Fruit fly (Drosophila melanogaster): ENCODE data around the gene CG4592.

Gene CG4592

dm6 chr2L:9947738-9948519 is 26.5 kb downstream of the CG4592 start (continued):
- TF ChIP-seq CG9437 (GFP tag; optimal IDR thresholded peaks at IDR 0.05): peak; percentile 67
- TF ChIP-seq TFAM (GFP tag; optimal IDR thresholded peaks at IDR 0.05): no peak
- no peak for TF ChIP-seq tup (GFP tag; optimal IDR thresholded peaks at IDR 0.05)
- TF ChIP-seq hb (GFP tag; IDR thresholded peaks at IDR 0.05; ENCODE audit: partially characterized antibody): no peak
- TF ChIP-seq Fer3 (tag; optimal IDR thresholded peaks at IDR 0.05): no peak
- TF ChIP-seq otp (GFP tag; IDR thresholded peaks at IDR 0.05): no peak
- no peak for TF ChIP-seq Nf-YA (GFP tag; IDR thresholded peaks at IDR 0.05)
- TF ChIP-seq CG16815 (GFP tag; optimal IDR thresholded peaks at IDR 0.05): no peak
- TF ChIP-seq hbn (GFP tag; IDR thresholded peaks at IDR 0.05; ENCODE audit: partially characterized antibody): no peak
- no peak for TF ChIP-seq Elba2 (GFP tag; optimal IDR thresholded peaks at IDR 0.05)
- TF ChIP-seq CG16813 (GFP tag; IDR thresholded peaks at IDR 0.05; ENCODE audit: partially characterized antibody): no peak
- TF ChIP-seq vfl (GFP tag; optimal IDR thresholded peaks at IDR 0.05): no peak
- no peak for TF ChIP-seq ken (GFP tag; IDR thresholded peaks at IDR 0.05)
- 0 out of 2 replicates have a peak, but pooled peaks have one; percentile 13 for TF ChIP-seq Rfx (GFP tag; IDR thresholded peaks at IDR 0.05)
- no peak for TF ChIP-seq Mad (GFP tag; optimal IDR thresholded peaks at IDR 0.05)
- no peak for TF ChIP-seq ham (GFP tag; IDR thresholded peaks at IDR 0.05)
- TF ChIP-seq dpn (GFP tag; optimal IDR thresholded peaks at IDR 0.05): no peak
- no peak for TF ChIP-seq Dbx (GFP tag; IDR thresholded peaks at IDR 0.05)
- TF ChIP-seq Doc2 (GFP tag; IDR thresholded peaks at IDR 0.05): no peak
- TF ChIP-seq CG14860 (GFP tag; IDR thresholded peaks at IDR 0.05; ENCODE audit: partially characterized antibody): no peak
- TF ChIP-seq Poxn (GFP tag; IDR thresholded peaks at IDR 0.05): no peak
- TF ChIP-seq pita (GFP tag; optimal IDR thresholded peaks at IDR 0.05): no peak
- no peak for TF ChIP-seq CG15073 (GFP tag; optimal IDR thresholded peaks at IDR 0.05)
- TF ChIP-seq CG17912 (GFP tag; optimal IDR thresholded peaks at IDR 0.05): no peak
- no peak for TF ChIP-seq yki (optimal IDR thresholded peaks at IDR 0.05)
- no peak for TF ChIP-seq CG15011 (GFP tag; optimal IDR thresholded peaks at IDR 0.05)
- no peak for TF ChIP-seq btn (GFP tag; optimal IDR thresholded peaks at IDR 0.05)
- TF ChIP-seq CG12769 (tag; optimal IDR thresholded peaks at IDR 0.05): peak; percentile 75
- TF ChIP-seq zf30C (GFP tag; optimal IDR thresholded peaks at IDR 0.05): no peak
- TF ChIP-seq repo (GFP tag; optimal IDR thresholded peaks at IDR 0.05): no peak
- TF ChIP-seq CG11695 (GFP tag; IDR thresholded peaks at IDR 0.05): no peak
- TF ChIP-seq Rx (GFP tag; IDR thresholded peaks at IDR 0.05): no peak
- TF ChIP-seq dan (GFP tag; IDR thresholded peaks at IDR 0.05): no peak
- no peak for TF ChIP-seq tin (GFP tag; optimal IDR thresholded peaks at IDR 0.05)
- TF ChIP-seq Gug (GFP tag; IDR thresholded peaks at IDR 0.05): no peak
- TF ChIP-seq CG12391 (tag; optimal IDR thresholded peaks at IDR 0.05): no peak
- no peak for TF ChIP-seq Taf1 (GFP tag; IDR thresholded peaks at IDR 0.05)
- TF ChIP-seq jing (GFP tag; optimal IDR thresholded peaks at IDR 0.05): no peak
- no peak for TF ChIP-seq CG8944 (GFP tag; optimal IDR thresholded peaks at IDR 0.05)
- TF ChIP-seq BtbVII (GFP tag; optimal IDR thresholded peaks at IDR 0.05): no peak
- TF ChIP-seq eve (GFP tag; optimal IDR thresholded peaks at IDR 0.05): no peak
- no peak for TF ChIP-seq Atf-2 (GFP tag; optimal IDR thresholded peaks at IDR 0.05)
- no peak for TF ChIP-seq Spps (tag; optimal IDR thresholded peaks at IDR 0.05)
- no peak for TF ChIP-seq Mes4 (GFP tag; optimal IDR thresholded peaks at IDR 0.05)
- TF ChIP-seq Dll (GFP tag; IDR thresholded peaks at IDR 0.05; ENCODE audit: partially characterized antibody): no peak
- peak; percentile 67 for TF ChIP-seq corto (GFP tag; optimal IDR thresholded peaks at IDR 0.05)
- TF ChIP-seq CG32767 (GFP tag; IDR thresholded peaks at IDR 0.05): no peak
- TF ChIP-seq danr (GFP tag; IDR thresholded peaks at IDR 0.05): no peak
- no peak for TF ChIP-seq lilli (GFP tag; optimal IDR thresholded peaks at IDR 0.05)
- TF ChIP-seq Bgb (GFP tag; IDR thresholded peaks at IDR 0.05; ENCODE audit: partially characterized antibody): no peak
- TF ChIP-seq vvl (GFP tag; IDR thresholded peaks at IDR 0.05): no peak
